Worm (Caenorhabditis elegans) whole organism, midembryonic: ENCODE measurements around the gene eps-8.
"Not testable (repeated sequence)": the region's sequence is repeated elsewhere in the genome, so short reads cannot be mapped to it uniquely, and the experiment has no call there.

Experiments
- T22C8.4 ChIP-seq: fragments of 200-800 bp; sonication (Bioruptor generic); IDR thresholded peaks from 2 replicates; pipeline ENCODE4 v1.3.6; 2022; ENCODE audit warnings: missing genetic modification characterization, missing compliant biosample characterization
- cog-1 ChIP-seq: sonication (generic microtip); optimal IDR thresholded peaks from 2 replicates; lab custom pipeline; 2016; ENCODE audit warnings: missing genetic modification characterization, missing compliant biosample characterization
- flt-1 ChIP-seq: fragments of 200-800 bp; sonication (Bioruptor generic); IDR thresholded peaks from 2 replicates; pipeline ENCODE4 v1.3.6; 2022; ENCODE audit warnings: missing genetic modification characterization, missing compliant biosample characterization
- klf-2 ChIP-seq: fragments of 200-800 bp; sonication (Bioruptor generic); conservative IDR thresholded peaks from 2 replicates; pipeline ENCODE4 v1.3.6; 2022; ENCODE audit warnings: missing genetic modification reagents, missing genetic modification characterization, missing compliant biosample characterization
- med-1 ChIP-seq: sonication (generic microtip); optimal IDR thresholded peaks from 2 replicates; lab custom pipeline; 2017; ENCODE audit warnings: missing genetic modification characterization, mild to moderate bottlenecking, missing compliant biosample characterization, antibody characterized with exemption, missing genetic modification reagents; ENCODE audit not compliant: insufficient read depth
- ref-1 ChIP-seq: fragments of 200-800 bp; sonication (Bioruptor generic); conservative IDR thresholded peaks from 2 replicates; pipeline ENCODE4 v1.3.6; 2022; ENCODE audit warnings: missing genetic modification reagents, missing genetic modification characterization, missing compliant biosample characterization
- tab-1 ChIP-seq: fragments of 200-800 bp; sonication (Bioruptor generic); IDR thresholded peaks from 2 replicates; pipeline ENCODE4 v1.3.6; 2022; ENCODE audit warnings: missing genetic modification characterization, missing compliant biosample characterization
- ztf-23 ChIP-seq: fragments of 200-800 bp; sonication (Bioruptor generic); IDR thresholded peaks from 2 replicates; pipeline ENCODE4 v1.3.6; 2022; ENCODE audit warnings: missing genetic modification reagents, missing genetic modification characterization, missing compliant biosample characterization
- ztf-29 ChIP-seq: fragments of 200-800 bp; sonication (Bioruptor generic); IDR thresholded peaks from 2 replicates; pipeline ENCODE4 v1.3.6; 2022; ENCODE audit warnings: missing genetic modification reagents, missing genetic modification characterization, missing compliant biosample characterization

The eps-8 gene

ce11 chrIV:14879184-14879583 is at the start of gene eps-8:
TSS of gene eps-8 (plus strand) at chrIV:14879484.
- TF ChIP-seq med-1 (no peak), ref-1 (GFP tag; lab: Robert Waterston, UW) (no peak), ztf-29 (no peak), cog-1 (tag; lab: Kevin White, UChicago) (no peak), tab-1 (GFP tag; lab: Robert Waterston, UW) (no peak), T22C8.4 (GFP tag; lab: Robert Waterston, UW) (no peak), klf-2 (GFP tag; lab: Robert Waterston, UW) (no peak), flt-1 (GFP tag; lab: Robert Waterston, UW) (no peak), ztf-23 (GFP tag; lab: Robert Waterston, UW) (no peak)

DNA sequence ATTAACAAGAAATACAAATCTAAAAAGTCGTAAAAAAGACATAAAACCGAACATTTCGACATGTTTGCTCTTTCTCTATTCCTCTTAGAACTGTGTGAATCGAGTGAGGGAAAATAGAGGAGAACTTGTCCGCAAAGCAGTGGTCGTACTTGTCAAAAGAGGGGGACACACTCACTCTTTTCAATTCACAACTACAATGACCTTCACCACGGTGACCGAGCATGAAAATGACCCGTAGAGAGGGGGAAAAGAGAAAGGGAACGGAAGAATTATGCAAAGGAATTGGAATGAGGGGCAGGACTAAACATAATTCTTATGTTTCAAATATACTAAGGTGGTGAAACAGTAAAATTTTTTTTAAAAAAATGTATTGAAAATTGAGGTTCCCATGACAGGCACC is 45.7 kb upstream of the eps-8 start:
- TF ChIP-seq klf-2 (GFP tag; lab: Robert Waterston, UW) (no peak), T22C8.4 (GFP tag; lab: Robert Waterston, UW) (no peak), tab-1 (GFP tag; lab: Robert Waterston, UW) (no peak), flt-1 (GFP tag; lab: Robert Waterston, UW) (no peak), cog-1 (tag; lab: Kevin White, UChicago) (no peak)

DNA sequence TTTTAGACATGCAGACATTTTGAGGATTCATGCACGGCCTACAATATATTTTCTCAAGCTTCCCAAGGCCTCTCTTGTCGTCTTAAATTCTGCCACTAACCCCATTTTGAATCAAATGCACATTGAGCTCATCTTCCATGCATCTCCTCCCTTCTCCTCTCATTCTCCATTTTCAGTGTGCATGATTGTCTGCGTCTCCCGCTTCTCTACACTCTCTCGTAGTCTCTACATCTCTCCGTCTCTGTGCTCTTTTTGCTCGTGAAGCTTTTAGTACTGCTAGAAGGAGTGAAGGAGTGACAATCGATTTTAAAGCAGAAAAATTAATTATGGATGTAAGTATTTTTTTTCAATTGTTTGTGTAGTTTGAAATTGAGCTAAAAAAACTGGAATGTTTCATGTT is 42.4 kb upstream of the eps-8 start, which contains the start of gene Y57G11C.22:
Y57G11C.22 (plus strand) TSS at position 327 of the 400 bp plus-strand sequence.
- TF ChIP-seq T22C8.4 (GFP tag; lab: Robert Waterston, UW) = no peak
- TF ChIP-seq flt-1 (GFP tag; lab: Robert Waterston, UW) = no peak
- TF ChIP-seq ztf-23 (GFP tag; lab: Robert Waterston, UW) = no peak
- TF ChIP-seq tab-1 (GFP tag; lab: Robert Waterston, UW) = no peak
- no peak for TF ChIP-seq ztf-29
- TF ChIP-seq ref-1 (GFP tag; lab: Robert Waterston, UW) = no peak
- TF ChIP-seq klf-2 (GFP tag; lab: Robert Waterston, UW) = no peak
- no peak for TF ChIP-seq cog-1 (tag; lab: Kevin White, UChicago)
- no peak for TF ChIP-seq med-1

DNA sequence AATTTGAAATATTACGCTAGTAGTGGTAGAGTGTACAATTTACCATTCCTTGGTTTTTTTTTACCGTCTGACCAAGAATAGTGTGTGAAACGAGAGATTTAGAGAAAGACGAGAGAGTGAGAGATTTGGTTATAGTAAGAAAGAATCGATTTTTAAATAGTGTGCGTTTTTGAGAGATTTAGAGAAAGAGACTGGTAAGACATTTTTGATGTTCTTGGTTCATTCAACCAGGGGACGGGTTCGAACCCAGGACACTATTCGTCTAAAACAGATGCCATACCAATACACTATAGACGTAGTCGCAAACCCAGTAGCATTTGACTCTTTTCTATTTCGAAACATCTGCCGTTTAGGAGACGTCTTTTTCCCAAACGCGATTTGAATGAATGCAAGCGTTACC is 41.2 kb upstream of the eps-8 start:
- TF ChIP-seq flt-1 (GFP tag; lab: Robert Waterston, UW) (peak; percentile 92), T22C8.4 (GFP tag; lab: Robert Waterston, UW) (peak; percentile 91), cog-1 (tag; lab: Kevin White, UChicago) (peak; percentile 85), ztf-29 (peak; percentile 89), ztf-23 (GFP tag; lab: Robert Waterston, UW) (peak; percentile 89), med-1 (peak; percentile 34), tab-1 (GFP tag; lab: Robert Waterston, UW) (peak; percentile 89), klf-2 (GFP tag; lab: Robert Waterston, UW) (peak; percentile 82), ref-1 (GFP tag; lab: Robert Waterston, UW) (no peak; the same call in 1 of the 2 replicates)

- not testable (repeated sequence) for TF ChIP-seq tab-1 (GFP tag; lab: Robert Waterston, UW); med-1; cog-1 (tag; lab: Kevin White, UChicago)
Measured at ce11 chrIV:14843062-14843461, 36.2 kb upstream of the eps-8 start, which contains the start of gene Y57G11C.20. TSS of gene Y57G11C.20 (plus strand) at chrIV:14843362.

DNA sequence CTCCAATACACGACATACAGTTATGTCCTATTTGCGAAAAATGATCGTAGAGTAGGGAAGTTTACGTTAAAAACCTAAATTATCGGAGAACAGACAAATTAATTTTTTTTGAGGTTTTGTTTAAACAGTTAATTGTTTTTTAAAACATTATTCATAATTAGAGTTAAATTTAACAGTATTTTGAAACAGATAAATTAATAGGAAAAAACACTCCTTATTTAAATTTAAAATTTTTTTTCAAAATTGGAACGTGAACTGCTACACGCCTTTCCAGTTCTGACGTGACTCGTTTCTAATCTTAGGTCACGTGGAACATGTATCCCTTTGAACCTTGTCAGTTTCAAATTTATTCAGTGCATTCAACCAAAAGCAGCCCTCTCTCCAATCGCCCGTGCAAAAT is 25.6 kb upstream of the eps-8 start, which contains the start of gene Y57G11C.52:
Y57G11C.52 (plus strand) TSS at position 301 of the 400 bp plus-strand sequence.
- TF ChIP-seq ztf-23 (GFP tag; lab: Robert Waterston, UW) = no peak
- TF ChIP-seq ztf-29 = no peak
- TF ChIP-seq T22C8.4 (GFP tag; lab: Robert Waterston, UW) = no peak
- no peak for TF ChIP-seq ref-1 (GFP tag; lab: Robert Waterston, UW)
- no peak for TF ChIP-seq flt-1 (GFP tag; lab: Robert Waterston, UW)
- no peak for TF ChIP-seq cog-1 (tag; lab: Kevin White, UChicago)
- TF ChIP-seq med-1 = no peak
- no peak for TF ChIP-seq tab-1 (GFP tag; lab: Robert Waterston, UW)
- no peak for TF ChIP-seq klf-2 (GFP tag; lab: Robert Waterston, UW)

DNA sequence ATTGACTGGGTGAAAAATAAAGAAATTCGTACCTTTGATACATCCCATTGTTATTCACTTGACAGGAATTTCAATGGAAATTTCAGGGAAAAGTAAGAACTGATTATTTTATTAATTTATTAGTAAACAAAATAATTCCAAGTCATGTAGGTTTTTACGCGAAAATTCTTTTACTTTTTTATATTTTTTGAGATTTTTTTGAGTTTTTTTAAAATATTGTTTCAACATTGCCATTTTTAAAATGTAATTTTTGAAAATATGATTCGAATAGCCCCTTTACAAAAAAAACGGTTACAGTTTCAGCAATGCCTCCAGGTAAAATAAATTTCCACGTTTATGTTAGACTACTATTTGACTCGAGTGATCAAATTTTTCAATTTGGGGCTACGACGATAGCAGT is 17.6 kb upstream of the eps-8 start, which contains the start of gene Y57G11C.23:
Y57G11C.23 (minus strand) TSS at position 101 of the 400 bp plus-strand sequence.
- TF ChIP-seq med-1 (no peak), flt-1 (GFP tag; lab: Robert Waterston, UW) (no peak)

- TF ChIP-seq ref-1 (GFP tag; lab: Robert Waterston, UW) (no peak), ztf-23 (GFP tag; lab: Robert Waterston, UW) (no peak), T22C8.4 (GFP tag; lab: Robert Waterston, UW) (no peak), cog-1 (tag; lab: Kevin White, UChicago) (no peak), med-1 (no peak), klf-2 (GFP tag; lab: Robert Waterston, UW) (no peak), tab-1 (GFP tag; lab: Robert Waterston, UW) (no peak), flt-1 (GFP tag; lab: Robert Waterston, UW) (no peak), ztf-29 (no peak)
Measured at ce11 chrIV:14862147-14862546, 17.1 kb upstream of the eps-8 start, which contains the start of gene Y57G11C.38. TSS of gene Y57G11C.38 (plus strand) at chrIV:14862447.

ce11 chrIV:14863772-14864171 is 15.5 kb upstream of the eps-8 start:
- no peak for TF ChIP-seq ref-1 (GFP tag; lab: Robert Waterston, UW)

DNA sequence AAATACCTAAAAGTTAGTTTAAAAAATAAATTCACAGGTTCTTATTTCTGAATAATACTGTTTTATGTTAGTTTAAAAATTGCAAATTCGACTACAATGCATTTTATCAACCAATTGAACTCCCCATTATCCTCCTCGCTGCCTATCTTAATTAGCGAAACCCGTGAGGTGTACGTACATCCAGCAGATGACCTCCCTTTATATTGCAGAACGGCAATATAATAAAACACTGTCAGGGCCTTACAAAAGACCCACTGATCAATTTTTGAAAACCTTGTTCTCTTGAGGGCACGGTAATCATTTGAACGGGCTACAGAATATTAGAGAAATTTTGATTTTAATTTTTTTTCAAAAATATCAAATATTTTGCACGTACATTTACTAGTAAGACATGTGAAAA is 14.8 kb upstream of the eps-8 start:
- no peak for TF ChIP-seq ref-1 (GFP tag; lab: Robert Waterston, UW)
- no peak for TF ChIP-seq flt-1 (GFP tag; lab: Robert Waterston, UW)
- no peak for TF ChIP-seq med-1
- no peak for TF ChIP-seq tab-1 (GFP tag; lab: Robert Waterston, UW)
